Worm (Caenorhabditis elegans): Measurements from ENCODE around the gene C06A1.3.

The C06A1.3 gene

DNA sequence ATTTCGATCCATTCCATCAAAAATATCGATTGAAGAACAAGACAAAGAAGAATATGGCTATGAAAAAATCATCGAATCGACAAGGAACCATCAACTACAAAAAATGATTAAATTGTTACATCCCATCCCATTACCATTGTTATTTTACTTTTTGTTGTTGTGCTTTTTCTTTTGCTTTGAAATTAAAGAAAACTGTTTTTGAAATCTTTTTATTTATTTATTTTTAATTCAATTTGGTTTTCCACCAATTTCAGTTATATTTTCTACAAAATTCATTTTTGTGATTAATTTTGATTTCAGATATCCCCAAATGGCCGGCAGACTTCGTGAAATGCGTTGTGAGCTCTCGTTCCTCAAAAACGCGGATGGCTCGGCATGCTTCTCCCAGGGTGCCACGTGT is 20.4 kb downstream of the C06A1.3 start, which contains the start of gene crn-5:
Gene crn-5 (plus strand): TSS at position 301 of the 400 bp plus-strand sequence.
- no peak for TF ChIP-seq sox-2 (GFP tag; IDR thresholded peaks at IDR 0.05)
- no peak for TF ChIP-seq ceh-34 (tag; optimal IDR thresholded peaks at IDR 0.05)
- TF ChIP-seq pha-4 (tag; optimal IDR thresholded peaks at IDR 0.05), result no peak
- TF ChIP-seq T23F11.4 (GFP tag; optimal IDR thresholded peaks at IDR 0.05), result no peak
- TF ChIP-seq fkh-6 (tag; optimal IDR thresholded peaks at IDR 0.05), result no peak
- no peak for TF ChIP-seq ceh-48 (tag; optimal IDR thresholded peaks at IDR 0.05)
- TF ChIP-seq pha-2 (tag; optimal IDR thresholded peaks at IDR 0.05), result no peak
- no peak for TF ChIP-seq unc-3 (GFP tag; conservative IDR thresholded peaks at IDR 0.05)
- TF ChIP-seq unc-3 (tag; optimal IDR thresholded peaks at IDR 0.05), result no peak
- no peak for TF ChIP-seq ceh-30 (tag; optimal IDR thresholded peaks at IDR 0.05)
- TF ChIP-seq nhr-232 (tag; optimal IDR thresholded peaks at IDR 0.05), result no peak
- TF ChIP-seq sdc-2 (tag; optimal IDR thresholded peaks at IDR 0.05), result no peak
- TF ChIP-seq ceh-2 (tag; optimal IDR thresholded peaks at IDR 0.05), result no peak
- TF ChIP-seq C08G9.2 (tag; optimal IDR thresholded peaks at IDR 0.05), result no peak
- TF ChIP-seq npax-4 (tag; optimal IDR thresholded peaks at IDR 0.05), result no peak
- TF ChIP-seq ceh-31 (tag; optimal IDR thresholded peaks at IDR 0.05), result no peak
- no peak for TF ChIP-seq unc-86 (tag; optimal IDR thresholded peaks at IDR 0.05)
- no peak for TF ChIP-seq Y22D7AL.16 (tag; optimal IDR thresholded peaks at IDR 0.05)

- TF ChIP-seq unc-42 (tag; optimal IDR thresholded peaks at IDR 0.05) (no peak), eyg-1 (tag; optimal IDR thresholded peaks at IDR 0.05) (no peak), zip-5 (tag; optimal IDR thresholded peaks at IDR 0.05) (no peak), ahr-1 (tag; optimal IDR thresholded peaks at IDR 0.05) (no peak), ceh-34 (tag; optimal IDR thresholded peaks at IDR 0.05) (no peak)
Observed at ce11 chrII:10594312-10594711, 22.2 kb downstream of the C06A1.3 start.

- peak; percentile 94 for TF ChIP-seq elt-2 (tag; optimal IDR thresholded peaks at IDR 0.05)
- TF ChIP-seq pax-1 (tag; optimal IDR thresholded peaks at IDR 0.05), result no peak
Observed at ce11 chrII:10594758-10595157, 22.7 kb downstream of the C06A1.3 start, which contains the start of gene C14A4.6. TSS of gene C14A4.6 (minus strand) at chrII:10594776.

ce11 chrII:10596462-10596861 is 24.4 kb downstream of the C06A1.3 start, which contains the start of gene C14A4.7:
TSS of gene C14A4.7 (minus strand) at chrII:10596562.
- no peak for TF ChIP-seq hlh-6 (tag; optimal IDR thresholded peaks at IDR 0.05)
- TF ChIP-seq ceh-22 (tag; optimal IDR thresholded peaks at IDR 0.05), result no peak
- TF ChIP-seq nfya-1 (tag; optimal IDR thresholded peaks at IDR 0.05), result no peak
- TF ChIP-seq Y22D7AL.16 (tag; optimal IDR thresholded peaks at IDR 0.05), result no peak
- TF ChIP-seq C08G9.2 (tag; optimal IDR thresholded peaks at IDR 0.05), result no peak
- no peak for TF ChIP-seq ceh-18 (tag; optimal IDR thresholded peaks at IDR 0.05)
- TF ChIP-seq F13H6.1 (tag; optimal IDR thresholded peaks at IDR 0.05), result no peak
- no peak for TF ChIP-seq nhr-232 (tag; optimal IDR thresholded peaks at IDR 0.05)
- no peak for TF ChIP-seq mec-3 (tag; optimal IDR thresholded peaks at IDR 0.05; ENCODE audit: borderline replicate concordance)
- TF ChIP-seq syd-9 (tag; optimal IDR thresholded peaks at IDR 0.05), result no peak
- TF ChIP-seq dmd-4 (tag; optimal IDR thresholded peaks at IDR 0.05; ENCODE audit: borderline replicate concordance), result no peak
- TF ChIP-seq ceh-48 (tag; optimal IDR thresholded peaks at IDR 0.05), result no peak
- no peak for TF ChIP-seq K09A11.1 (tag; optimal IDR thresholded peaks at IDR 0.05; ENCODE audit: insufficient read depth)
- no peak for TF ChIP-seq pat-9 (tag; optimal IDR thresholded peaks at IDR 0.05)
- no peak for TF ChIP-seq sdc-2 (tag; optimal IDR thresholded peaks at IDR 0.05)
- no peak for TF ChIP-seq pqm-1 (tag; optimal IDR thresholded peaks at IDR 0.05)
- no peak for TF ChIP-seq T23F11.4 (GFP tag; optimal IDR thresholded peaks at IDR 0.05)
- no peak for TF ChIP-seq fkh-6 (tag; optimal IDR thresholded peaks at IDR 0.05)
- no peak for TF ChIP-seq hlh-13 (GFP tag; optimal IDR thresholded peaks at IDR 0.05)
- TF ChIP-seq rnt-1 (tag; optimal IDR thresholded peaks at IDR 0.05), result no peak

All from whole organism, late embryonic.